Worm (Caenorhabditis elegans) whole organism, late embryonic: ENCODE results near the gene wdr-54.

Experiments
- C38D4.7 ChIP-seq: fragments of 200-800 bp; sonication (Bioruptor generic); optimal IDR thresholded peaks from 2 replicates; lab custom pipeline; 2018; ENCODE audit warnings: mild to moderate bottlenecking, missing genetic modification characterization, moderate library complexity, missing compliant biosample characterization
- K02D7.2 ChIP-seq: sonication (generic microtip); optimal IDR thresholded peaks from 2 replicates; lab custom pipeline; 2017; ENCODE audit warnings: mild to moderate bottlenecking, missing genetic modification characterization, missing compliant biosample characterization
- T23F11.4 ChIP-seq: fragments of 200-800 bp; sonication (Bioruptor generic); optimal IDR thresholded peaks from 2 replicates; lab custom pipeline; 2018; ENCODE audit warnings: mild to moderate bottlenecking, missing genetic modification characterization, missing compliant biosample characterization
- Y22D7AL.16 ChIP-seq: sonication (generic microtip); optimal IDR thresholded peaks from 2 replicates; lab custom pipeline; 2016; ENCODE audit warnings: missing genetic modification characterization, missing compliant biosample characterization
- ahr-1 ChIP-seq: sonication (generic microtip); optimal IDR thresholded peaks from 2 replicates; lab custom pipeline; 2016; ENCODE audit warnings: missing genetic modification characterization, missing compliant biosample characterization
- ceh-14 ChIP-seq: sonication (generic microtip); optimal IDR thresholded peaks from 2 replicates; lab custom pipeline; 2016; ENCODE audit warnings: missing genotype, missing genetic modification characterization, missing compliant biosample characterization
- ceh-22 ChIP-seq: sonication (generic microtip); optimal IDR thresholded peaks from 2 replicates; lab custom pipeline; 2017; ENCODE audit warnings: missing biosample characterization, missing genetic modification characterization
- ceh-24 ChIP-seq: sonication (generic microtip); optimal IDR thresholded peaks from 2 replicates; lab custom pipeline; 2016; ENCODE audit warnings: mild to moderate bottlenecking, missing genetic modification characterization, missing compliant biosample characterization
- ceh-31 ChIP-seq: sonication (generic microtip); optimal IDR thresholded peaks from 2 replicates; lab custom pipeline; 2016; ENCODE audit warnings: missing genetic modification characterization, missing compliant biosample characterization
- ceh-34 ChIP-seq: sonication (generic microtip); optimal IDR thresholded peaks from 2 replicates; lab custom pipeline; 2016; ENCODE audit warnings: mild to moderate bottlenecking, missing genetic modification characterization, missing compliant biosample characterization
- ceh-45 ChIP-seq: fragments of 200-800 bp; sonication (Bioruptor generic); IDR thresholded peaks from 2 replicates; pipeline ENCODE4 v1.3.6; 2022; ENCODE audit warnings: missing genetic modification reagents, missing genetic modification characterization, missing compliant biosample characterization
- ceh-48 ChIP-seq: sonication (generic microtip); optimal IDR thresholded peaks from 2 replicates; lab custom pipeline; 2016; ENCODE audit warnings: missing genetic modification characterization, inconsistent platforms, missing compliant biosample characterization
- ceh-6 ChIP-seq: fragments of 200-800 bp; sonication (Bioruptor generic); optimal IDR thresholded peaks from 2 replicates; lab custom pipeline; 2018; ENCODE audit warnings: mild to moderate bottlenecking, missing genetic modification characterization, missing compliant biosample characterization
- ceh-9 ChIP-seq: sonication (generic microtip); optimal IDR thresholded peaks from 2 replicates; lab custom pipeline; 2016; ENCODE audit warnings: mild to moderate bottlenecking, missing genetic modification characterization, inconsistent platforms, missing compliant biosample characterization
- dmd-4 ChIP-seq: sonication (generic microtip); optimal IDR thresholded peaks from 2 replicates; lab custom pipeline; 2016; ENCODE audit warnings: borderline replicate concordance, missing genetic modification characterization, missing compliant biosample characterization
- elt-2 ChIP-seq: sonication (generic microtip); optimal IDR thresholded peaks from 2 replicates; lab custom pipeline; 2016; ENCODE audit warnings: missing genetic modification reagents, missing genetic modification characterization, missing compliant biosample characterization
- ets-4 ChIP-seq: sonication (generic microtip); optimal IDR thresholded peaks from 2 replicates; lab custom pipeline; 2016; ENCODE audit warnings: missing genetic modification characterization, missing compliant biosample characterization
- hlh-13 ChIP-seq: fragments of 200-800 bp; sonication (Bioruptor generic); optimal IDR thresholded peaks from 2 replicates; lab custom pipeline; 2018; ENCODE audit warnings: mild to moderate bottlenecking, missing genetic modification characterization, missing compliant biosample characterization
- hlh-30 ChIP-seq: sonication (generic microtip); optimal IDR thresholded peaks from 2 replicates; lab custom pipeline; 2017; ENCODE audit warnings: antibody characterized with exemption, missing genetic modification characterization, missing compliant biosample characterization; ENCODE audit not compliant: insufficient read depth
- hlh-6 ChIP-seq: sonication (generic microtip); optimal IDR thresholded peaks from 2 replicates; lab custom pipeline; 2016; ENCODE audit warnings: missing genotype, missing genetic modification characterization, missing compliant biosample characterization
- hlh-8 ChIP-seq: sonication (generic microtip); optimal IDR thresholded peaks from 2 replicates; lab custom pipeline; 2016; ENCODE audit warnings: missing genotype, missing genetic modification characterization, missing compliant biosample characterization
- lim-6 ChIP-seq: sonication (generic microtip); optimal IDR thresholded peaks from 2 replicates; lab custom pipeline; 2016; ENCODE audit warnings: missing genetic modification characterization, missing compliant biosample characterization
- lin-11 ChIP-seq: fragments of 200-800 bp; sonication (Bioruptor generic); optimal IDR thresholded peaks from 2 replicates; lab custom pipeline; 2018; ENCODE audit warnings: mild to moderate bottlenecking, missing genetic modification characterization, missing compliant biosample characterization
- mec-3 ChIP-seq: sonication (generic microtip); optimal IDR thresholded peaks from 2 replicates; lab custom pipeline; 2016; ENCODE audit warnings: borderline replicate concordance, missing genetic modification characterization, missing compliant biosample characterization
- nhr-11 ChIP-seq: fragments of 150-350 bp; optimal IDR thresholded peaks from 2 replicates; lab custom pipeline; 2014; ENCODE audit warnings: missing biosample characterization, missing genetic modification characterization
- nhr-232 ChIP-seq: sonication (generic microtip); optimal IDR thresholded peaks from 2 replicates; lab custom pipeline; 2016; ENCODE audit warnings: missing genetic modification characterization, missing compliant biosample characterization
- pha-2 ChIP-seq: sonication (generic microtip); optimal IDR thresholded peaks from 2 replicates; lab custom pipeline; 2017; ENCODE audit warnings: mild to moderate bottlenecking, missing genetic modification characterization, missing compliant biosample characterization
- pha-4 ChIP-seq: fragments of 150-350 bp; optimal IDR thresholded peaks from 2 replicates; lab custom pipeline; 2018; ENCODE audit warnings: missing biosample characterization, missing genetic modification reagents, missing genetic modification characterization
- pros-1 ChIP-seq: fragments of 150-350 bp; optimal IDR thresholded peaks from 2 replicates; lab custom pipeline; 2014; ENCODE audit warnings: missing biosample characterization, missing genetic modification reagents, missing genetic modification characterization
- rnt-1 ChIP-seq: sonication (generic microtip); optimal IDR thresholded peaks from 2 replicates; lab custom pipeline; 2016; ENCODE audit warnings: missing genetic modification characterization, missing compliant biosample characterization
- sdc-2 ChIP-seq: sonication (generic microtip); optimal IDR thresholded peaks from 2 replicates; lab custom pipeline; 2016; ENCODE audit warnings: missing genotype, missing genetic modification characterization, missing compliant biosample characterization
- sox-4 ChIP-seq: sonication (generic microtip); optimal IDR thresholded peaks from 2 replicates; lab custom pipeline; 2017; ENCODE audit warnings: mild to moderate bottlenecking, missing genetic modification characterization, inconsistent platforms, missing compliant biosample characterization
- syd-9 ChIP-seq: sonication (generic microtip); optimal IDR thresholded peaks from 2 replicates; lab custom pipeline; 2016; ENCODE audit warnings: mild to moderate bottlenecking, missing genetic modification characterization, moderate library complexity, missing compliant biosample characterization
- tbx-2 ChIP-seq: sonication (generic microtip); optimal IDR thresholded peaks from 2 replicates; lab custom pipeline; 2016; ENCODE audit warnings: missing genetic modification characterization, missing compliant biosample characterization
- tbx-7 ChIP-seq: sonication (generic microtip); optimal IDR thresholded peaks from 2 replicates; lab custom pipeline; 2016; ENCODE audit warnings: missing genotype, missing genetic modification characterization, missing compliant biosample characterization
- ttx-3 ChIP-seq: sonication (generic microtip); optimal IDR thresholded peaks from 2 replicates; lab custom pipeline; 2016; ENCODE audit warnings: missing genetic modification reagents, missing genetic modification characterization, missing compliant biosample characterization
- unc-3 ChIP-seq, 2 experiments: fragments of 200-800 bp in 1 of 2; sonication (Bioruptor generic) in 1 of 2; sonication (generic microtip) in 1 of 2; conservative IDR thresholded peaks in 1 of 2; optimal IDR thresholded peaks in 1 of 2; 2 replicates each; pipeline versions ENCODE4 v1.3.6 to Lab custom; 2016 to 2022; ENCODE audit warnings: missing compliant biosample characterization in 2 of 2, missing genetic modification characterization in 2 of 2, missing genetic modification reagents in 1 of 2
- unc-55 ChIP-seq: sonication (generic microtip); optimal IDR thresholded peaks from 2 replicates; lab custom pipeline; 2017; ENCODE audit warnings: missing biosample characterization, missing genetic modification reagents, missing genetic modification characterization

Gene wdr-54

DNA sequence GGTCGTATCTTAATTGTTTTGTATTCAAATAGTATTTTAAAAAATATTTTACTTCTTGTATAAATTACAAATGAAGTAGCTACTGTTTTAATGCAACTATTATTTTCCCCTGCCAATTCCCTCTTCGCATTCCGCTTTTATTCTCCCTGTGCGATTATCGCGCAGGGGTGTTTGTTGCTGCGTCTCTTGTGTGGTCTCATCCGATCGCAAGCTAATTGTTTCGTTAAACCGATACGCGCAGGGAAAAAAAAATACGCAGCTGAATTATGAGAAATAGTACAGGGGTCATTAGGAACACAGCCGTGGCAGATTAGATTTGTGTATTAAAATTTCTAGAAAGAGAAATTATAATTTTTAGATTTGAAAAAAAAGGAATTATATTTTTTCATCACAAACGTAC, 22.2 kb upstream of the wdr-54 start (continued):
- TF ChIP-seq pha-4 (tag; lab: Kevin White, UChicago) = no peak
- peak; percentile 67 for TF ChIP-seq ttx-3
- TF ChIP-seq rnt-1 = peak; percentile 95
- no peak for TF ChIP-seq lim-6 (tag; lab: Kevin White, UChicago)
- TF ChIP-seq elt-2 (tag; lab: Kevin White, UChicago) = peak; percentile 87
- TF ChIP-seq sox-4 = peak; percentile 49
- peak; percentile 71 for TF ChIP-seq ceh-14 (tag; lab: Kevin White, UChicago)
- TF ChIP-seq dmd-4 = peak; percentile 57
- TF ChIP-seq hlh-30 (tag; lab: Kevin White, UChicago) = peak; percentile 72
- TF ChIP-seq nhr-11 (tag; lab: Kevin White, UChicago) = no peak
- peak; percentile 95 for TF ChIP-seq ceh-34
- TF ChIP-seq ceh-6 = peak; percentile 40
- TF ChIP-seq unc-55 (GFP tag; lab: Kevin White, UChicago) = peak; percentile 55
- no peak for TF ChIP-seq ceh-24 (tag; lab: Kevin White, UChicago)
- TF ChIP-seq Y22D7AL.16 = no peak
- TF ChIP-seq mec-3 = no peak
- TF ChIP-seq hlh-6 (tag; lab: Kevin White, UChicago) = no peak
- TF ChIP-seq syd-9 (tag; lab: Kevin White, UChicago) = peak; percentile 80
- TF ChIP-seq ceh-9 (tag; lab: Kevin White, UChicago) = no peak
- peak; percentile 66 for TF ChIP-seq ets-4 (tag; lab: Kevin White, UChicago)
- peak; percentile 64 for TF ChIP-seq pha-2 (tag; lab: Kevin White, UChicago)
- peak; percentile 66 for TF ChIP-seq unc-3 (GFP tag; conservative IDR thresholded peaks at IDR 0.05; lab: Robert Waterston, UW)
- peak; percentile 74 for TF ChIP-seq unc-3 (tag; optimal IDR thresholded peaks at IDR 0.05; lab: Kevin White, UChicago)
- TF ChIP-seq hlh-13 (GFP tag; lab: Kevin White, UChicago) = peak; percentile 37
- peak; percentile 19 for TF ChIP-seq T23F11.4 (GFP tag; lab: Kevin White, UChicago)
- TF ChIP-seq K02D7.2 (tag; lab: Kevin White, UChicago) = peak; percentile 17
- peak; percentile 75 for TF ChIP-seq ceh-48
- peak; percentile 54 for TF ChIP-seq tbx-7 (tag; lab: Kevin White, UChicago)
- TF ChIP-seq sdc-2 = peak; percentile 100
- no peak for TF ChIP-seq nhr-232
- peak; percentile 67 for TF ChIP-seq hlh-8 (tag; lab: Kevin White, UChicago)

DNA sequence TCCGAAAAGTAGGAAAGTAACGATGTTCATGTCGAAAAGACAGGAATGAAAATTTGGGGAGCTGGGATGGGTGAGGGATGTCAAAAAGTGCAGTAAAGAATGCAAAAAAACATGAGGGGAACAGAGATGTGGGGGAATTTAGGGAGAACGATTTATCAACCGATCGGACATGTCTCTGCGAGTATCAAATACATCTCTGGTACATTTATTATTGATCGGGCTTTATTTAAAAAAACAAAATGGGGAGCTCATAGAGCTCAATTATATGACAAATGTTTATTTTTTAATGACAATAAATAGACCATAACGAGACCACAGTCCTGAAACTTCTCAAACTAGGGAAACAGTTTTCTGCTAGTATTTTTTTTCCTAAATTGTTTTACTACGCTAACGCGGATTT, 18.0 kb upstream of the wdr-54 start, which contains the start of gene F25E2.2:
TSS of gene F25E2.2 (minus strand) at position 101 of the 400 bp plus-strand sequence.
- TF ChIP-seq hlh-6 (tag; lab: Kevin White, UChicago) (no peak), hlh-8 (tag; lab: Kevin White, UChicago) (no peak), tbx-2 (no peak), elt-2 (tag; lab: Kevin White, UChicago) (no peak), ceh-22 (no peak), ceh-48 (no peak), ceh-14 (tag; lab: Kevin White, UChicago) (no peak), tbx-7 (tag; lab: Kevin White, UChicago) (no peak), ceh-31 (tag; lab: Kevin White, UChicago) (no peak), lin-11 (tag; lab: Kevin White, UChicago) (no peak)

DNA sequence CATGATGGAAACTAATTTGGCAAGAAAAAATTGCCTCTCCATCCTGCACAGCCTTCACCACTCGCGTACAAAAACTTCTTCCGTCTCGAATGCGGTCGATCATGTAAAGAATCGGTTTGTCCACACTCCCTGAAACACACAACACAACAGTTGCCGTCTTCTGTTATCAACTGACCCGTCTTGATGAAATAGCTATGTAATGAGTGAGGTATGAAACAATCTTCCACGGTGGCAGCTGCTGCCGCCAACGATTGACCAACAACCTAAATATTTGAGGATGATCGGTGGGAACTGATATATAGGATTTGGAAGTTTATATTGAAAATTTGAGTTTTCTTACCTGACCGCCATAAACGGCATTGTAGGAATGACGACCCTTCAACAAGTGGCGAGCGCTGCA, 16.4 kb upstream of the wdr-54 start:
- TF ChIP-seq unc-55 (GFP tag; lab: Kevin White, UChicago) (peak; percentile 7), ceh-31 (tag; lab: Kevin White, UChicago) (no peak), pros-1 (tag; lab: Kevin White, UChicago) (no peak), C38D4.7 (GFP tag; lab: Kevin White, UChicago) (no peak), lim-6 (tag; lab: Kevin White, UChicago) (no peak), ceh-45 (GFP tag; lab: Robert Waterston, UW) (no peak), ahr-1 (tag; lab: Kevin White, UChicago) (no peak)
- TF ChIP-seq, all 69 proteins: peak for 1
